Worm (Caenorhabditis elegans): Measurements from ENCODE around the gene bcmo-2.

The bcmo-2 gene

ce11 chrII:3935990-3936389, 25.4 kb upstream of the bcmo-2 start:
- TF ChIP-seq unc-39 (tag; optimal IDR thresholded peaks at IDR 0.05): no peak
- TF ChIP-seq elt-3 (tag; optimal IDR thresholded peaks at IDR 0.05): no peak
- no peak for TF ChIP-seq hlh-1 (tag; optimal IDR thresholded peaks at IDR 0.05)
- no peak for TF ChIP-seq pha-4 (tag; optimal IDR thresholded peaks at IDR 0.05)

ce11 chrII:3935098-3935497, 24.5 kb upstream of the bcmo-2 start:
- TF ChIP-seq blmp-1 (tag; optimal IDR thresholded peaks at IDR 0.05) (no peak), unc-120 (tag; optimal IDR thresholded peaks at IDR 0.05; ENCODE audit: poor library complexity, severe bottlenecking) (no peak), nhr-237 (tag; optimal IDR thresholded peaks at IDR 0.05) (no peak), sem-2 (GFP tag; optimal IDR thresholded peaks at IDR 0.05) (no peak), drap-1 (GFP tag; optimal IDR thresholded peaks at IDR 0.05) (no peak), snpc-4 (tag; optimal IDR thresholded peaks at IDR 0.05) (no peak), zip-8 (tag; optimal IDR thresholded peaks at IDR 0.05) (no peak)

ce11 chrII:3934085-3934484, 23.4 kb upstream of the bcmo-2 start, which contains the start of gene Y14H12B.1:
TSS of gene Y14H12B.1 (plus strand) at chrII:3934447.
- TF ChIP-seq hlh-1 (tag; optimal IDR thresholded peaks at IDR 0.05): no peak
- no peak for TF ChIP-seq mab-5 (tag; optimal IDR thresholded peaks at IDR 0.05)
- no peak for TF ChIP-seq mls-2 (tag; optimal IDR thresholded peaks at IDR 0.05)
- no peak for TF ChIP-seq elt-1 (tag; optimal IDR thresholded peaks at IDR 0.05; ENCODE audit: borderline replicate concordance, insufficient read depth)
- no peak for TF ChIP-seq tbx-8 (GFP tag; optimal IDR thresholded peaks at IDR 0.05)
- no peak for TF ChIP-seq lin-13 (tag; optimal IDR thresholded peaks at IDR 0.05)
- TF ChIP-seq drap-1 (GFP tag; optimal IDR thresholded peaks at IDR 0.05): no peak
- TF ChIP-seq nhr-2 (tag; optimal IDR thresholded peaks at IDR 0.05): no peak

- TF ChIP-seq hlh-1 (tag; optimal IDR thresholded peaks at IDR 0.05): no peak
- no peak for TF ChIP-seq mls-2 (tag; optimal IDR thresholded peaks at IDR 0.05)
- no peak for TF ChIP-seq pha-4 (tag; optimal IDR thresholded peaks at IDR 0.05)
- TF ChIP-seq drap-1 (GFP tag; optimal IDR thresholded peaks at IDR 0.05): no peak
- TF ChIP-seq nhr-12 (tag; optimal IDR thresholded peaks at IDR 0.05): no peak
- no peak for TF ChIP-seq flh-1 (GFP tag; optimal IDR thresholded peaks at IDR 0.05)
- TF ChIP-seq ceh-83 (GFP tag; optimal IDR thresholded peaks at IDR 0.05): no peak
- TF ChIP-seq nhr-237 (tag; optimal IDR thresholded peaks at IDR 0.05): no peak
- TF ChIP-seq ham-2 (GFP tag; optimal IDR thresholded peaks at IDR 0.05): no peak
- TF ChIP-seq nhr-2 (tag; optimal IDR thresholded peaks at IDR 0.05): no peak
- no peak for TF ChIP-seq lin-32 (GFP tag; optimal IDR thresholded peaks at IDR 0.05)
- no peak for TF ChIP-seq zip-8 (tag; optimal IDR thresholded peaks at IDR 0.05)
- TF ChIP-seq snpc-4 (tag; optimal IDR thresholded peaks at IDR 0.05): no peak
- TF ChIP-seq unc-120 (tag; optimal IDR thresholded peaks at IDR 0.05; ENCODE audit: poor library complexity, severe bottlenecking): no peak
- no peak for TF ChIP-seq unc-62 (GFP tag; optimal IDR thresholded peaks at IDR 0.05)
- TF ChIP-seq mep-1 (tag; optimal IDR thresholded peaks at IDR 0.05): no peak
- no peak for TF ChIP-seq sptf-1 (tag; optimal IDR thresholded peaks at IDR 0.05)
- TF ChIP-seq sem-2 (GFP tag; optimal IDR thresholded peaks at IDR 0.05): no peak
Observed at ce11 chrII:3933640-3934039, 23.0 kb upstream of the bcmo-2 start, which contains the start of gene Y14H12B.2. TSS of gene Y14H12B.2 (minus strand) at chrII:3933740.

ce11 chrII:3931825-3932224, 21.2 kb upstream of the bcmo-2 start:
- TF ChIP-seq mep-1 (tag; optimal IDR thresholded peaks at IDR 0.05) (no peak), lsy-2 (tag; optimal IDR thresholded peaks at IDR 0.05) (no peak), elt-1 (tag; optimal IDR thresholded peaks at IDR 0.05; ENCODE audit: borderline replicate concordance, insufficient read depth) (no peak), lin-13 (tag; optimal IDR thresholded peaks at IDR 0.05) (no peak), ceh-43 (GFP tag; optimal IDR thresholded peaks at IDR 0.05) (no peak), nhr-12 (tag; optimal IDR thresholded peaks at IDR 0.05) (no peak), unc-39 (tag; optimal IDR thresholded peaks at IDR 0.05) (no peak), snpc-4 (tag; optimal IDR thresholded peaks at IDR 0.05) (no peak), nhr-28 (tag; optimal IDR thresholded peaks at IDR 0.05) (no peak), ceh-39 (tag; optimal IDR thresholded peaks at IDR 0.05) (no peak), ztf-11 (tag; optimal IDR thresholded peaks at IDR 0.05) (no peak), ceh-83 (GFP tag; optimal IDR thresholded peaks at IDR 0.05) (no peak), M03D4.4 (tag; optimal IDR thresholded peaks at IDR 0.05) (no peak), unc-62 (GFP tag; optimal IDR thresholded peaks at IDR 0.05) (no peak), mab-5 (tag; optimal IDR thresholded peaks at IDR 0.05) (no peak), bed-3 (GFP tag; optimal IDR thresholded peaks at IDR 0.05) (no peak), hlh-1 (tag; optimal IDR thresholded peaks at IDR 0.05) (no peak), drap-1 (GFP tag; optimal IDR thresholded peaks at IDR 0.05) (no peak)
